Fruit fly (Drosophila melanogaster) whole organism, embryonic: ENCODE measurements around the gene CG14339.

Source experiments
- Asciz ChIP-seq: fragments of 200-800 bp; sonication (Bioruptor generic); optimal IDR thresholded peaks from 2 replicates; lab custom pipeline; 2017; ENCODE audit warnings: missing biosample characterization, mild to moderate bottlenecking, missing genetic modification characterization, missing genetic modification reagents
- Atf-2 ChIP-seq: fragments of 200-800 bp; sonication (Bioruptor generic); optimal IDR thresholded peaks from 2 replicates; lab custom pipeline; 2016; ENCODE audit warnings: missing biosample characterization, missing genetic modification characterization
- BtbVII ChIP-seq: fragments of 200-800 bp; sonication (Bioruptor generic); optimal IDR thresholded peaks from 3 replicates; lab custom pipeline; 2017; ENCODE audit warnings: missing biosample characterization, mild to moderate bottlenecking, missing genetic modification characterization
- CG13775 ChIP-seq: fragments of 200-800 bp; sonication (Bioruptor generic); optimal IDR thresholded peaks from 3 replicates; lab custom pipeline; 2017; ENCODE audit warnings: missing biosample characterization, mild to moderate bottlenecking, missing genetic modification characterization
- CG13894 ChIP-seq: fragments of 200-800 bp; sonication (Bioruptor generic); optimal IDR thresholded peaks from 3 replicates; lab custom pipeline; 2018; ENCODE audit warnings: missing biosample characterization, mild to moderate bottlenecking, missing genetic modification characterization, moderate library complexity
- CG15011 ChIP-seq: fragments of 200-800 bp; sonication (Bioruptor generic); optimal IDR thresholded peaks from 3 replicates; lab custom pipeline; 2018; ENCODE audit warnings: missing biosample characterization, mild to moderate bottlenecking, missing genetic modification characterization
- CG16815 ChIP-seq: fragments of 200-800 bp; sonication (Bioruptor generic); optimal IDR thresholded peaks from 3 replicates; lab custom pipeline; 2017; ENCODE audit warnings: missing biosample characterization, mild to moderate bottlenecking, missing genetic modification characterization
- CG17568 ChIP-seq: fragments of 200-800 bp; sonication (Bioruptor generic); optimal IDR thresholded peaks from 2 replicates; lab custom pipeline; 2018; ENCODE audit warnings: missing biosample characterization, mild to moderate bottlenecking, missing genetic modification characterization, moderate library complexity
- CG17612 ChIP-seq: fragments of 200-800 bp; sonication (Bioruptor generic); IDR thresholded peaks from 2 replicates; pipeline ENCODE4 v1.3.6; 2022; ENCODE audit warnings: missing biosample characterization, missing genetic modification characterization
- CG18011 ChIP-seq: fragments of 200-800 bp; sonication (Bioruptor generic); optimal IDR thresholded peaks from 2 replicates; lab custom pipeline; 2017; ENCODE audit warnings: missing biosample characterization, missing genetic modification characterization, mild to moderate bottlenecking, moderate library complexity, missing genotype
- CG2889 ChIP-seq: fragments of 200-800 bp; sonication (Bioruptor generic); IDR thresholded peaks from 3 replicates; pipeline ENCODE4 v1.3.6; 2022; ENCODE audit warnings: missing biosample characterization, missing genetic modification characterization
- CG3163 ChIP-seq: fragments of 200-800 bp; sonication (Bioruptor generic); optimal IDR thresholded peaks from 3 replicates; lab custom pipeline; 2016; ENCODE audit warnings: missing biosample characterization, missing genetic modification characterization
- CG34224 ChIP-seq: fragments of 200-800 bp; sonication (Bioruptor generic); IDR thresholded peaks from 3 replicates; pipeline ENCODE4 v1.3.6; 2022; ENCODE audit warnings: missing biosample characterization, missing genetic modification characterization; ENCODE audit not compliant: partially characterized antibody
- CG3838 ChIP-seq: fragments of 200-800 bp; sonication (Bioruptor generic); optimal IDR thresholded peaks from 3 replicates; lab custom pipeline; 2016; ENCODE audit warnings: missing biosample characterization, missing genetic modification characterization
- CG4282 ChIP-seq: fragments of 200-800 bp; sonication (Bioruptor generic); optimal IDR thresholded peaks from 2 replicates; lab custom pipeline; 2016; ENCODE audit warnings: missing biosample characterization, missing genetic modification characterization
- CG43689 ChIP-seq: fragments of 200-800 bp; sonication (Bioruptor generic); IDR thresholded peaks from 2 replicates; pipeline ENCODE4 v1.3.6; 2022; ENCODE audit warnings: missing biosample characterization, missing genetic modification characterization
- CG6791 ChIP-seq: fragments of 200-800 bp; sonication (Bioruptor generic); IDR thresholded peaks from 3 replicates; pipeline ENCODE4 v1.3.6; 2022; ENCODE audit warnings: missing biosample characterization, missing genetic modification characterization; ENCODE audit not compliant: partially characterized antibody
- CG8089 ChIP-seq: fragments of 200-800 bp; sonication (Bioruptor generic); optimal IDR thresholded peaks from 3 replicates; lab custom pipeline; 2016; ENCODE audit warnings: missing biosample characterization, missing genetic modification characterization
- CG8281 ChIP-seq: fragments of 200-800 bp; sonication (Bioruptor generic); optimal IDR thresholded peaks from 2 replicates; lab custom pipeline; 2018; ENCODE audit warnings: missing biosample characterization, mild to moderate bottlenecking, missing genetic modification characterization, moderate library complexity
- CG9797 ChIP-seq: fragments of 200-800 bp; sonication (Bioruptor generic); optimal IDR thresholded peaks from 3 replicates; lab custom pipeline; 2018; ENCODE audit warnings: missing biosample characterization, mild to moderate bottlenecking, missing genetic modification characterization
- CG9817 ChIP-seq: fragments of 200-800 bp; sonication (Bioruptor generic); optimal IDR thresholded peaks from 2 replicates; lab custom pipeline; 2018; ENCODE audit warnings: missing biosample characterization, mild to moderate bottlenecking, missing genetic modification characterization, moderate library complexity
- Doc2 ChIP-seq: fragments of 200-800 bp; sonication (Bioruptor generic); IDR thresholded peaks from 2 replicates; pipeline ENCODE4 v1.3.6; 2022; ENCODE audit warnings: missing biosample characterization, missing genetic modification characterization
- E2f2 ChIP-seq: fragments of 200-800 bp; sonication (Bioruptor generic); IDR thresholded peaks from 2 replicates; pipeline ENCODE4 v1.3.6; 2022; ENCODE audit warnings: missing biosample characterization, missing genetic modification characterization
- Fer3 ChIP-seq: fragments of 200-800 bp; sonication (Bioruptor generic); optimal IDR thresholded peaks from 2 replicates; lab custom pipeline; 2018; ENCODE audit warnings: missing biosample characterization, mild to moderate bottlenecking, missing genetic modification characterization, moderate library complexity
- H2.0 ChIP-seq: fragments of 200-800 bp; sonication (Bioruptor generic); IDR thresholded peaks from 2 replicates; pipeline ENCODE4 v1.3.6; 2022; ENCODE audit warnings: missing biosample characterization, missing genetic modification characterization
- Hsf ChIP-seq: fragments of 200-800 bp; sonication (Bioruptor generic); optimal IDR thresholded peaks from 3 replicates; lab custom pipeline; 2016; ENCODE audit warnings: missing biosample characterization, missing genetic modification characterization
- Mad ChIP-seq: fragments of 200-800 bp; sonication (Bioruptor generic); optimal IDR thresholded peaks from 2 replicates; lab custom pipeline; 2016; ENCODE audit warnings: missing biosample characterization, missing genetic modification characterization
- amos ChIP-seq: fragments of 200-800 bp; sonication (Bioruptor generic); IDR thresholded peaks from 2 replicates; pipeline ENCODE4 v1.3.6; 2022; ENCODE audit warnings: missing biosample characterization, missing genetic modification characterization; ENCODE audit not compliant: partially characterized antibody
- cato ChIP-seq: fragments of 200-800 bp; sonication (Bioruptor generic); optimal IDR thresholded peaks from 2 replicates; lab custom pipeline; 2016; ENCODE audit warnings: missing biosample characterization, missing genetic modification characterization, borderline replicate concordance
- dati ChIP-seq: fragments of 200-800 bp; sonication (Bioruptor generic); IDR thresholded peaks from 2 replicates; pipeline ENCODE4 v1.3.6; 2022; ENCODE audit warnings: missing biosample characterization, missing genetic modification characterization
- dimm ChIP-seq: fragments of 200-800 bp; sonication (Bioruptor generic); IDR thresholded peaks from 2 replicates; pipeline ENCODE4 v1.3.6; 2022; ENCODE audit warnings: missing biosample characterization, missing genetic modification characterization
- ems ChIP-seq: fragments of 200-800 bp; sonication (Bioruptor generic); optimal IDR thresholded peaks from 3 replicates; lab custom pipeline; 2016; ENCODE audit warnings: missing biosample characterization, missing genetic modification characterization
- gce ChIP-seq: fragments of 200-800 bp; sonication (Bioruptor generic); IDR thresholded peaks from 3 replicates; pipeline ENCODE4 v1.3.6; 2022; ENCODE audit warnings: missing biosample characterization, missing genetic modification characterization
- gfzf ChIP-seq: fragments of 200-800 bp; sonication (Bioruptor generic); optimal IDR thresholded peaks from 2 replicates; lab custom pipeline; 2016; ENCODE audit warnings: missing biosample characterization, mild to moderate bottlenecking, missing genetic modification characterization, moderate library complexity
- gsb-n ChIP-seq: fragments of 200-800 bp; sonication (Bioruptor generic); optimal IDR thresholded peaks from 3 replicates; lab custom pipeline; 2018; ENCODE audit warnings: missing biosample characterization, mild to moderate bottlenecking, missing genetic modification characterization
- her ChIP-seq: fragments of 200-800 bp; sonication (Bioruptor generic); optimal IDR thresholded peaks from 2 replicates; lab custom pipeline; 2016; ENCODE audit warnings: missing biosample characterization, missing genetic modification characterization
- jumu ChIP-seq: fragments of 200-800 bp; sonication (Bioruptor generic); optimal IDR thresholded peaks from 3 replicates; lab custom pipeline; 2016; ENCODE audit warnings: missing biosample characterization, missing genetic modification characterization
- lilli ChIP-seq: fragments of 200-800 bp; sonication (Bioruptor generic); optimal IDR thresholded peaks from 3 replicates; lab custom pipeline; 2016; ENCODE audit warnings: missing biosample characterization, missing genetic modification characterization
- lmd ChIP-seq: fragments of 200-800 bp; sonication (Bioruptor generic); IDR thresholded peaks from 2 replicates; pipeline ENCODE4 v1.3.6; 2022; ENCODE audit warnings: missing biosample characterization, missing genetic modification characterization
- peb ChIP-seq: fragments of 200-800 bp; sonication (Bioruptor generic); IDR thresholded peaks from 2 replicates; pipeline ENCODE4 v1.3.6; 2022; ENCODE audit warnings: missing biosample characterization, missing genetic modification characterization
- phol ChIP-seq: fragments of 200-800 bp; sonication (Bioruptor generic); optimal IDR thresholded peaks from 3 replicates; lab custom pipeline; 2018; ENCODE audit warnings: missing biosample characterization, mild to moderate bottlenecking, missing genetic modification characterization, moderate library complexity
- pros ChIP-seq: fragments of 200-800 bp; sonication (Bioruptor generic); optimal IDR thresholded peaks from 3 replicates; lab custom pipeline; 2019; ENCODE audit warnings: missing biosample characterization, mild to moderate bottlenecking, missing genetic modification characterization, moderate library complexity
- tap ChIP-seq: fragments of 200-800 bp; optimal IDR thresholded peaks from 3 replicates; lab custom pipeline; 2019; ENCODE audit warnings: missing biosample characterization, mild to moderate bottlenecking, missing genetic modification characterization, moderate library complexity
- tgo ChIP-seq: fragments of 200-800 bp; sonication (Bioruptor generic); IDR thresholded peaks from 3 replicates; pipeline ENCODE4 v1.3.6; 2022; ENCODE audit warnings: missing biosample characterization, missing genetic modification characterization
- twi ChIP-seq: fragments of 200-800 bp; optimal IDR thresholded peaks from 2 replicates; lab custom pipeline; 2019; ENCODE audit warnings: missing biosample characterization, mild to moderate bottlenecking, missing genetic modification characterization, moderate library complexity
- wek ChIP-seq: fragments of 200-800 bp; sonication (Bioruptor generic); optimal IDR thresholded peaks from 3 replicates; lab custom pipeline; 2018; ENCODE audit warnings: missing biosample characterization, mild to moderate bottlenecking, missing genetic modification characterization, moderate library complexity
- z ChIP-seq: fragments of 200-800 bp; sonication (Bioruptor generic); IDR thresholded peaks from 3 replicates; pipeline ENCODE4 v1.3.6; 2022; ENCODE audit warnings: missing biosample characterization, missing genetic modification characterization
- zen ChIP-seq: fragments of 200-800 bp; sonication (Bioruptor generic); optimal IDR thresholded peaks from 3 replicates; lab custom pipeline; 2018; ENCODE audit warnings: missing biosample characterization, mild to moderate bottlenecking, missing genetic modification characterization, moderate library complexity

Gene CG14339

DNA sequence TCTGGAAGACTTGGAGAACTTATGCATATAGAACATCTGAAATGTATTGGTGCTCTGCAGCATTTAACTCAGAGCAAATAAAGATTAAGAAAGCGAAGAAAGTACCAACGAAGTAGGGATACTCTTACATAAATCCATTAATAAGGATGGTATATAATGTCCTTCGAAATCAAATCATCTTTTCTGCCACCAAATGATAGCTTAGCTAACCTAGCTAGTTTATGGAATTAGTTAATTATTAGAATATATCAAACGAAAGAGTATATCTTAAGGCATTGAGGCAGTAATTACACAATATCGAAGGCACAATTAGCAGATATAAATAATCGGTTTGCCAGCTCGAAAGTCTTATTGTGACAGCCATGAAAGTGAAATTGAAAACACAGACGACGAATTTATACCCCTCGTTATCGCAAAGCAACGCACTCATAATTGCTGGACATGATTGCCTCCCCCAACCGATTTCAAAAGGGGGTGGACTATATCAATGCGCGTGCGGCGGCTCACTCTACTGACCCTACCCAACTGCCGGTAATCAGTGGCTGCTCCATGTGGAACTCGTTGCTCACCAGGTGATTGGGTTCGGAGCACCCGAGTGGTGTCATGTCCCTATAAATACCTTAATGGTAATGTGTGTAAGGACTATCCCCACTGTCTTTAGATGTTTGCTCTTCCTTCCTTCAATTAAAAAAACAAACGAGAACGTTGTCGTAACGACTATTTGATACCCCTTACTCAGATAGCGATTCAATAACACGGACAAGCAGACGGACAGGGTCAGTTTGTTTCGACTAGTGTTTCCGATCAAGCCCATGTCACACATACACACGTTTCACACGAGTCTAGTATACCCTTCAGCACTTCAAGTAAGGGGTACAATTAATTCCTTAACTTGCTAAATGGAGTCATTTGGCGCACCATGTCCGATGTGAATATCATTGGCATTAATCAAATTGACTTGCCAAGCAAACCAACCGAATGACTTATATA is 36.3 kb downstream of the CG14339 start (continued):
- TF ChIP-seq CG9797: no peak
- TF ChIP-seq CG16815 (GFP tag; lab: Kevin White, UChicago): peak; percentile 30
- no peak for TF ChIP-seq CG34224 (GFP tag; lab: Robert Waterston, UW)
- peak; percentile 49; the same call in 2 of the 3 replicates for TF ChIP-seq tgo (GFP tag; lab: Robert Waterston, UW)
- peak; percentile 42 for TF ChIP-seq BtbVII (GFP tag; lab: Kevin White, UChicago)
- no peak for TF ChIP-seq cato
- TF ChIP-seq dimm (GFP tag; lab: Robert Waterston, UW): no peak
- 0 out of 3 replicates have a peak, but pooled peaks have one; percentile 16 for TF ChIP-seq CG2889
- no peak for TF ChIP-seq CG18011 (GFP tag; lab: Kevin White, UChicago)
- TF ChIP-seq CG3163: no peak
- TF ChIP-seq tap: peak; percentile 62
- no peak for TF ChIP-seq dati (GFP tag; lab: Robert Waterston, UW)
- peak; percentile 9 for TF ChIP-seq twi (tag; lab: Kevin White, UChicago)
- no peak for TF ChIP-seq Mad (GFP tag; lab: Kevin White, UChicago)
- peak; percentile 72 for TF ChIP-seq phol
- no peak for TF ChIP-seq wek (GFP tag; lab: Kevin White, UChicago)
- no peak for TF ChIP-seq CG4282 (GFP tag; lab: Kevin White, UChicago)
- no peak for TF ChIP-seq CG8089 (GFP tag; lab: Kevin White, UChicago)
- no peak for TF ChIP-seq H2.0
- TF ChIP-seq lilli (GFP tag; lab: Kevin White, UChicago): peak; percentile 64
- peak; percentile 18 for TF ChIP-seq gsb-n (tag; lab: Kevin White, UChicago)
- TF ChIP-seq gfzf (GFP tag; lab: Kevin White, UChicago): no peak
- no peak for TF ChIP-seq CG43689 (GFP tag; lab: Robert Waterston, UW)
- TF ChIP-seq jumu (GFP tag; lab: Kevin White, UChicago): no peak
- TF ChIP-seq lmd (GFP tag; lab: Robert Waterston, UW): peak; percentile 40
- peak; percentile 5 for TF ChIP-seq zen (tag; lab: Kevin White, UChicago)
- no peak for TF ChIP-seq CG15011 (GFP tag; lab: Kevin White, UChicago)
- no peak; the same call in 1 of the 2 replicates for TF ChIP-seq E2f2
- peak; percentile 31 for TF ChIP-seq CG13894 (tag; lab: Kevin White, UChicago)
- no peak for TF ChIP-seq z
- TF ChIP-seq CG13775: no peak
- no peak for TF ChIP-seq ems (GFP tag; lab: Kevin White, UChicago)
- TF ChIP-seq CG9817: peak; percentile 54
- TF ChIP-seq Hsf (GFP tag; lab: Kevin White, UChicago): peak; percentile 59
- peak; percentile 9 for TF ChIP-seq CG17568 (GFP tag; lab: Kevin White, UChicago)
- TF ChIP-seq CG8281 (tag; lab: Kevin White, UChicago): peak; percentile 0
- TF ChIP-seq Asciz (GFP tag; lab: Kevin White, UChicago): no peak
- TF ChIP-seq amos: no peak
- no peak for TF ChIP-seq CG17612
- no peak for TF ChIP-seq peb (GFP tag; lab: Robert Waterston, UW)
- TF ChIP-seq her (GFP tag; lab: Kevin White, UChicago): no peak
- TF ChIP-seq CG3838 (GFP tag; lab: Kevin White, UChicago): no peak
- no peak for TF ChIP-seq Doc2 (GFP tag; lab: Robert Waterston, UW)
- TF ChIP-seq gce (GFP tag; lab: Robert Waterston, UW): no peak
- TF ChIP-seq Atf-2 (GFP tag; lab: Kevin White, UChicago): no peak
- TF ChIP-seq CG6791: no peak
- TF ChIP-seq pros (GFP tag; lab: Kevin White, UChicago): no peak
- TF ChIP-seq Fer3 (tag; lab: Kevin White, UChicago): peak; percentile 58
